Fruit fly (Drosophila melanogaster): ENCODE results near the gene CG13284.
A peak's percentile ranks its signal among the peaks of the same experiment; 100 is the strongest.

The CG13284 gene

DNA sequence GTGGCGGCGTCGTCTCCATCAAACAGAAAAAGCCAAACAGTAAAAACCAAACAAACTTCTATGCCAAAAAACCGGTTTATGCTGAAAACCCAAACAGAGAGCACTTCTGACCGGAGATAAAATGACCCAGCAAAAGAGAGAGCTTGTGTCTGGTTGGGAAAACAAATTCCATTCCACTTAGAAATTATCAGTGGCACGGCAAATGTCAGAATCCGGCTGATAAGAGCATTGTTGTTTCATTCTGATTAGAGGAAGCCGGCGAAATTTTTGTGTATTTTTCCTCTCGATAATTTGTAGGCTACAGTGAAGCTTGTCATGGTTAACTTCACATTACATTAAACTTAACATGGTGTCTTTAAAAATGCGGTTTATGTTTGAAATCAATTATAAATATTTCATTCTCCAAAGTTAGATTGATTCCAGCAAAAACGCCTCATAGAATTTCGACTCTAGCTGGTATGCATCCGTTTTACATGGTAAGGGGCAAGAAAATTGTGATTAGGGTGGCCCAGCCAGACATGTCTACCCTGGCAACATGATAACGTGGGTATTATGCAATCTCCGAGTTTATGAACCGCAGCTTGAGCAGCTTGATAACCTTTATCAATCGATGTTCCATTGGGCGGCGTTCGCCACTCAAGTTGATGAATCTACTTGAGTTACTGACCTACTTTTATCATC lies 31.0 kb downstream of the CG13284 start (continued):
- TF ChIP-seq CG15601 (tag; optimal IDR thresholded peaks at IDR 0.05) (no peak), Scr (GFP tag; IDR thresholded peaks at IDR 0.05; ENCODE audit: partially characterized antibody) (no peak), pho (GFP tag; optimal IDR thresholded peaks at IDR 0.05) (peak; percentile 29), MESR4 (GFP tag; optimal IDR thresholded peaks at IDR 0.05) (no peak), luna (GFP tag; optimal IDR thresholded peaks at IDR 0.05) (peak; percentile 6), CG4820 (GFP tag; optimal IDR thresholded peaks at IDR 0.05) (peak; percentile 5), NK7.1 (GFP tag; optimal IDR thresholded peaks at IDR 0.05) (peak; percentile 21), Sox102F (GFP tag; optimal IDR thresholded peaks at IDR 0.05) (peak; percentile 32)

DNA sequence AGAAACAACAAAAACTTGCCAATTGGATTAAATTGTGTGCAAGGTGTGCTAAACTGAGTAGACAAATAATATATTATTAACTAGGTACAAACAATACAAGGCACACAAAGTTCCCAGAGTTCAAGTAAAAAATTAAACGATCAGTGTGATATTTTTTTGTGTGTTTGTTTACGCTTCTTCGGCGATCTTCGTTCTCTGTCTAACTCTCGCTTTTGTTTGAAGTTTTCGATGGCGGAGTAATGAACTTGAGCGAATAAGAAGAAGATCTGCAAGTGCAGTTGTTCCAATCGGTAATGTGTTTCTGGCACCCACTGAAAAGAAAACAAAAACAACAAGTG lies 31.8 kb downstream of the CG13284 start:
- TF ChIP-seq schlank (tag; optimal IDR thresholded peaks at IDR 0.05) (no peak), trh (GFP tag; optimal IDR thresholded peaks at IDR 0.05) (no peak), pros (GFP tag; optimal IDR thresholded peaks at IDR 0.05) (no peak), Lim3 (GFP tag; IDR thresholded peaks at IDR 0.05) (no peak), CG1603 (tag; optimal IDR thresholded peaks at IDR 0.05) (no peak), CG7786 (GFP tag; optimal IDR thresholded peaks at IDR 0.05) (no peak), Kr (GFP tag; optimal IDR thresholded peaks at IDR 0.05) (no peak), CG14965 (GFP tag; optimal IDR thresholded peaks at IDR 0.05; ENCODE audit: borderline replicate concordance) (no peak), croc (GFP tag; conservative IDR thresholded peaks at IDR 0.05) (no peak), ATbp (GFP tag; optimal IDR thresholded peaks at IDR 0.05) (no peak), Blimp-1 (GFP tag; optimal IDR thresholded peaks at IDR 0.05) (peak; percentile 95), odd (GFP tag; optimal IDR thresholded peaks at IDR 0.05) (no peak), CG12236 (GFP tag; optimal IDR thresholded peaks at IDR 0.05) (no peak), CG9876 (GFP tag; optimal IDR thresholded peaks at IDR 0.05) (no peak), CG18599 (GFP tag; optimal IDR thresholded peaks at IDR 0.05) (no peak), CG17385 (GFP tag; optimal IDR thresholded peaks at IDR 0.05) (peak; percentile 33), Drgx (GFP tag; IDR thresholded peaks at IDR 0.05) (no peak), hbn (GFP tag; IDR thresholded peaks at IDR 0.05; ENCODE audit: partially characterized antibody) (0 out of 2 replicates have a peak, but pooled peaks have one; percentile 14), crp (GFP tag; optimal IDR thresholded peaks at IDR 0.05) (no peak), CG30431 (GFP tag; optimal IDR thresholded peaks at IDR 0.05) (no peak), dan (GFP tag; IDR thresholded peaks at IDR 0.05) (no peak), kah (GFP tag; optimal IDR thresholded peaks at IDR 0.05) (peak; percentile 42), Bgb (GFP tag; IDR thresholded peaks at IDR 0.05; ENCODE audit: partially characterized antibody) (0 out of 2 replicates have a peak, but pooled peaks have one; percentile 3), Jarid2 (GFP tag; optimal IDR thresholded peaks at IDR 0.05) (peak; percentile 84), CG14050 (GFP tag; IDR thresholded peaks at IDR 0.05) (no peak), Hr51 (GFP tag; optimal IDR thresholded peaks at IDR 0.05) (no peak), CG6791 (GFP tag; IDR thresholded peaks at IDR 0.05; ENCODE audit: partially characterized antibody) (no peak), so (GFP tag; IDR thresholded peaks at IDR 0.05) (no peak), emc (GFP tag; optimal IDR thresholded peaks at IDR 0.05) (no peak), Scr (GFP tag; IDR thresholded peaks at IDR 0.05; ENCODE audit: partially characterized antibody) (no peak), Taf1 (GFP tag; IDR thresholded peaks at IDR 0.05) (no peak), eyg (GFP tag; optimal IDR thresholded peaks at IDR 0.05) (no peak)
